Worm (Caenorhabditis elegans) whole organism, L3 larva: ENCODE results near the gene F37A8.2.
A peak's percentile ranks its signal among the peaks of the same experiment; 100 is the strongest.

Experiments
- R02D3.7 ChIP-seq: fragments of 150-350 bp; optimal IDR thresholded peaks from 2 replicates; lab custom pipeline; 2014; ENCODE audit warnings: missing biosample characterization, missing genetic modification characterization
- ZK546.5 ChIP-seq: sonication (generic microtip); optimal IDR thresholded peaks from 2 replicates; lab custom pipeline; 2017; ENCODE audit warnings: missing biosample characterization, missing genetic modification characterization
- aly-2 ChIP-seq: fragments of 150-350 bp; optimal IDR thresholded peaks from 2 replicates; lab custom pipeline; 2014; ENCODE audit warnings: missing biosample characterization, missing genetic modification characterization
- ama-1 ChIP-seq: fragments of 150-350 bp; optimal IDR thresholded peaks from 2 replicates; lab custom pipeline; 2018
- ceh-16 ChIP-seq: sonication (generic microtip); optimal IDR thresholded peaks from 2 replicates; lab custom pipeline; 2017; ENCODE audit warnings: missing biosample characterization, missing genetic modification characterization
- ceh-28 ChIP-seq: fragments of 150-350 bp; optimal IDR thresholded peaks from 2 replicates; lab custom pipeline; 2014; ENCODE audit warnings: missing biosample characterization, missing genetic modification reagents, missing genetic modification characterization
- ceh-82 ChIP-seq: fragments of 150-350 bp; optimal IDR thresholded peaks from 2 replicates; lab custom pipeline; 2014; ENCODE audit warnings: missing biosample characterization, missing genetic modification characterization
- daf-12 ChIP-seq: fragments of 150-350 bp; optimal IDR thresholded peaks from 2 replicates; lab custom pipeline; 2014; ENCODE audit warnings: missing biosample characterization, missing genetic modification reagents, missing genetic modification characterization
- egl-5 ChIP-seq: fragments of 150-350 bp; optimal IDR thresholded peaks from 2 replicates; lab custom pipeline; 2017; ENCODE audit warnings: missing biosample characterization, missing genetic modification reagents, missing genetic modification characterization, inconsistent platforms
- elt-2 ChIP-seq: sonication (generic microtip); optimal IDR thresholded peaks from 2 replicates; lab custom pipeline; 2016; ENCODE audit warnings: missing genetic modification reagents, mild to moderate bottlenecking, missing genetic modification characterization, missing compliant biosample characterization
- elt-3 ChIP-seq, 3 experiments: fragments of 150-350 bp in 1 of 3; sonication (generic microtip) in 2 of 3; optimal IDR thresholded peaks; 2 replicates in 2 of 3; 4 replicates in 1 of 3; lab custom pipeline; 2014 to 2017; ENCODE audit warnings: missing biosample characterization in 3 of 3, missing genetic modification characterization in 3 of 3
- eor-1 ChIP-seq, 2 experiments: fragments of 150-350 bp; optimal IDR thresholded peaks; 2 replicates each; lab custom pipeline; 2014 to 2018; ENCODE audit warnings: missing biosample characterization in 2 of 2, missing genetic modification characterization in 2 of 2
- fkh-10 ChIP-seq: sonication (generic microtip); optimal IDR thresholded peaks from 2 replicates; lab custom pipeline; 2017; ENCODE audit warnings: missing biosample characterization, missing genetic modification reagents, missing genetic modification characterization
- fkh-2 ChIP-seq: fragments of 150-350 bp; optimal IDR thresholded peaks from 2 replicates; lab custom pipeline; 2014; ENCODE audit warnings: missing biosample characterization, missing genetic modification reagents, missing genetic modification characterization
- fos-1 ChIP-seq: fragments of 150-350 bp; optimal IDR thresholded peaks from 2 replicates; lab custom pipeline; 2014; ENCODE audit warnings: missing biosample characterization, missing genetic modification characterization
- hmg-11 ChIP-seq: sonication (generic microtip); optimal IDR thresholded peaks from 2 replicates; lab custom pipeline; 2016; ENCODE audit warnings: missing genetic modification characterization, missing compliant biosample characterization
- jun-1 ChIP-seq: fragments of 150-350 bp; optimal IDR thresholded peaks from 2 replicates; lab custom pipeline; 2014; ENCODE audit warnings: missing biosample characterization, missing genetic modification reagents, missing genetic modification characterization
- lin-15B ChIP-seq: fragments of 150-350 bp; optimal IDR thresholded peaks from 2 replicates; lab custom pipeline; 2014; ENCODE audit warnings: missing biosample characterization, missing genetic modification characterization
- lin-39 ChIP-seq: fragments of 150-350 bp; optimal IDR thresholded peaks from 2 replicates; lab custom pipeline; 2018; ENCODE audit warnings: missing biosample characterization, missing genetic modification reagents, missing genetic modification characterization
- lsy-12 ChIP-seq: sonication (generic microtip); optimal IDR thresholded peaks from 2 replicates; lab custom pipeline; 2016; ENCODE audit warnings: mild to moderate bottlenecking, missing genetic modification characterization, missing compliant biosample characterization
- mdl-1 ChIP-seq: fragments of 150-350 bp; optimal IDR thresholded peaks from 2 replicates; lab custom pipeline; 2014; ENCODE audit warnings: missing biosample characterization, missing genetic modification characterization
- mml-1 ChIP-seq: fragments of 150-350 bp; sonication (generic microtip); optimal IDR thresholded peaks from 3 replicates; lab custom pipeline; 2014; ENCODE audit warnings: missing biosample characterization, missing genetic modification characterization
- nfya-1 ChIP-seq: sonication (generic microtip); optimal IDR thresholded peaks from 2 replicates; lab custom pipeline; 2017; ENCODE audit warnings: missing genetic modification characterization, mild to moderate bottlenecking, missing compliant biosample characterization, antibody characterized with exemption, moderate library complexity; ENCODE audit not compliant: insufficient read depth
- nhr-11 ChIP-seq: fragments of 150-350 bp; optimal IDR thresholded peaks from 2 replicates; lab custom pipeline; 2014; ENCODE audit warnings: missing biosample characterization, missing genetic modification characterization
- nhr-12 ChIP-seq: fragments of 150-350 bp; optimal IDR thresholded peaks from 2 replicates; lab custom pipeline; 2014; ENCODE audit warnings: missing biosample characterization, missing genetic modification characterization
- nhr-23 ChIP-seq: fragments of 150-350 bp; optimal IDR thresholded peaks from 2 replicates; lab custom pipeline; 2014; ENCODE audit warnings: missing biosample characterization, missing genetic modification reagents, missing genetic modification characterization
- nhr-25 ChIP-seq: sonication (generic microtip); optimal IDR thresholded peaks from 2 replicates; lab custom pipeline; 2017; ENCODE audit warnings: missing biosample characterization, missing genetic modification characterization
- nhr-28 ChIP-seq: fragments of 150-350 bp; optimal IDR thresholded peaks from 2 replicates; lab custom pipeline; 2014; ENCODE audit warnings: missing biosample characterization, missing genetic modification characterization
- nhr-43 ChIP-seq: sonication (generic microtip); optimal IDR thresholded peaks from 2 replicates; lab custom pipeline; 2016; ENCODE audit warnings: mild to moderate bottlenecking, missing genetic modification characterization, missing compliant biosample characterization; ENCODE audit not compliant: poor library complexity, severe bottlenecking
- nhr-67 ChIP-seq: fragments of 150-350 bp; optimal IDR thresholded peaks from 2 replicates; lab custom pipeline; 2014; ENCODE audit warnings: missing biosample characterization, missing genetic modification characterization
- nhr-76 ChIP-seq: fragments of 150-350 bp; sonication (generic microtip); optimal IDR thresholded peaks from 5 replicates; lab custom pipeline; 2014; ENCODE audit warnings: missing biosample characterization, missing genetic modification characterization
- nhr-77 ChIP-seq: fragments of 150-350 bp; optimal IDR thresholded peaks from 2 replicates; lab custom pipeline; 2014; ENCODE audit warnings: missing biosample characterization, missing genetic modification characterization
- pha-4 ChIP-seq: fragments of 150-350 bp; optimal IDR thresholded peaks from 2 replicates; lab custom pipeline; 2014; ENCODE audit warnings: missing biosample characterization, missing genetic modification reagents, missing genetic modification characterization
- pqm-1 ChIP-seq: fragments of 150-350 bp; optimal IDR thresholded peaks from 2 replicates; lab custom pipeline; 2017; ENCODE audit warnings: missing biosample characterization, missing genetic modification characterization, inconsistent platforms
- sea-2 ChIP-seq: fragments of 150-350 bp; sonication (generic microtip); optimal IDR thresholded peaks from 4 replicates; lab custom pipeline; 2014; ENCODE audit warnings: missing biosample characterization, missing genetic modification reagents, missing genetic modification characterization
- skn-1 ChIP-seq: fragments of 150-350 bp; optimal IDR thresholded peaks from 2 replicates; lab custom pipeline; 2014; ENCODE audit warnings: missing biosample characterization, missing genetic modification characterization
- snpc-4 ChIP-seq: fragments of 150-350 bp; optimal IDR thresholded peaks from 2 replicates; lab custom pipeline; 2014; ENCODE audit warnings: missing biosample characterization, missing genetic modification characterization
- unc-39 ChIP-seq: sonication (generic microtip); optimal IDR thresholded peaks from 4 replicates; lab custom pipeline; 2017; ENCODE audit warnings: missing biosample characterization, missing genetic modification characterization
- zag-1 ChIP-seq: fragments of 150-350 bp; optimal IDR thresholded peaks from 2 replicates; lab custom pipeline; 2014; ENCODE audit warnings: missing biosample characterization, missing genetic modification characterization
- ztf-11 ChIP-seq: fragments of 150-350 bp; optimal IDR thresholded peaks from 2 replicates; lab custom pipeline; 2014; ENCODE audit warnings: missing biosample characterization, missing genetic modification characterization
- ztf-4 ChIP-seq: fragments of 150-350 bp; optimal IDR thresholded peaks from 2 replicates; lab custom pipeline; 2014; ENCODE audit warnings: missing biosample characterization, missing genetic modification characterization

The F37A8.2 gene

DNA sequence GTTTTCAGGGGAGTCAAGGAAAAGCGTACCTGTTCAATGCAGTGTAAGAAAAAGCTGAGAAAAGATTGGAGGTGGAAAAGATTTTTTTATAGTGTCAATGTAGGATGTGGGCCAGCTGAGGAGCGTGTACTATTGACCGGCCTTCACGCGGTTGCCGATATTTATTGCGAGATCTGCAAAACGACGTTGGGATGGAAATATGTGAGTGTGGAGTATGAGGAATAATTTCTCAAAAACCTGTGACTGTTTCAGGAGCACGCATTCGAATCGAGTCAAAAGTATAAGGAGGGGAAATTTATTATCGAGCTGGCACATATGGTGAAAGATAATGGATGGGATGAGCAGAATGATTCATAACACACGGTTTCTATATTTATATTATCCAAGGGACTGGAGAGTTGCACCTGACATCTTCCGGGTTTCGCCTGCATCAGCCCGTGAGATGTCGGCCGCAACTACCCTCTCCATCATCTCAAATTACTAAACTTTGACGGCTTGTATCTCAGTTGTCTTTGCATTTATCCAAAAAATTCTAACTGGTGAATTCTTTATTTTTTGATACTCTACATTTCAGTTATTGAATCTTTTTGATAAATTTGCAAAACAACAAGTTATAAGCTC lies 25.9 kb upstream of the F37A8.2 start:
- TF ChIP-seq snpc-4 (tag; lab: Kevin White, UChicago) (peak; percentile 72), nhr-11 (no peak), nhr-12 (tag; lab: Kevin White, UChicago) (no peak), pha-4 (tag; lab: Kevin White, UChicago) (no peak), skn-1 (no peak), nhr-67 (no peak), fkh-2 (no peak), zag-1 (no peak), fos-1 (no peak), ama-1 (peak; percentile 69), egl-5 (peak; percentile 8), fkh-10 (GFP tag; lab: Kevin White, UChicago) (no peak), nhr-23 (tag; lab: Kevin White, UChicago) (no peak)

DNA sequence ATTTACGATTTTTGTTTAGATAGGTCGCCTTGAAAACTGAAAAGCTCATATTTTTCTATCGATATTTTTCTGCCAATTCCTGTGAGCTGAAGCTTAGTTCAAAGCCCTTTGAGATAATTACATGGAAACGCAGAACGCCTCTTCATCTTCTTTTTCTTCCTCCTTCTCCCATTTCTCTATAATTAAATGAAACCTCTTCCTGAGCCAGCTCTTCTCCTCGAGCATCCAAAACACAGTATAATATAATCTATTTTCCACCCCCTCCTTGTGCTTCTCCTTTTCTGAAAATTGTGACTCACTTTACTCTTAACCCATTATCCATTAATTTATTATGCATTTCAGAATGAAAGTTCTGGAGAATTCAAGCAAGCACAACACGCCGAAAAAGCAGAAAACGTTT lies 25.0 kb upstream of the F37A8.2 start, which contains the start of gene F37A8.5:
TSS of gene F37A8.5 (plus strand) at position 332 of the 400 bp plus-strand sequence.
- no peak for TF ChIP-seq sea-2 (GFP tag; lab: Kevin White, UChicago)
- TF ChIP-seq eor-1 (tag; optimal IDR thresholded peaks at IDR 0.05; lab: Kevin White, UChicago), result no peak
- TF ChIP-seq pha-4 (tag; lab: Kevin White, UChicago), result no peak
- TF ChIP-seq ama-1, result no peak
- TF ChIP-seq daf-12, result no peak
- no peak for TF ChIP-seq skn-1
- TF ChIP-seq ZK546.5, result no peak
- TF ChIP-seq ztf-11 (tag; lab: Kevin White, UChicago), result no peak
- no peak for TF ChIP-seq mdl-1 (tag; lab: Kevin White, UChicago)
- TF ChIP-seq R02D3.7 (tag; lab: Kevin White, UChicago), result no peak
- no peak for TF ChIP-seq lsy-12 (tag; lab: Kevin White, UChicago)
- TF ChIP-seq nhr-77 (tag; lab: Kevin White, UChicago), result no peak
- TF ChIP-seq aly-2 (tag; lab: Kevin White, UChicago), result no peak
- TF ChIP-seq hmg-11 (tag; lab: Kevin White, UChicago), result no peak
- TF ChIP-seq elt-2 (tag; lab: Kevin White, UChicago), result no peak

DNA sequence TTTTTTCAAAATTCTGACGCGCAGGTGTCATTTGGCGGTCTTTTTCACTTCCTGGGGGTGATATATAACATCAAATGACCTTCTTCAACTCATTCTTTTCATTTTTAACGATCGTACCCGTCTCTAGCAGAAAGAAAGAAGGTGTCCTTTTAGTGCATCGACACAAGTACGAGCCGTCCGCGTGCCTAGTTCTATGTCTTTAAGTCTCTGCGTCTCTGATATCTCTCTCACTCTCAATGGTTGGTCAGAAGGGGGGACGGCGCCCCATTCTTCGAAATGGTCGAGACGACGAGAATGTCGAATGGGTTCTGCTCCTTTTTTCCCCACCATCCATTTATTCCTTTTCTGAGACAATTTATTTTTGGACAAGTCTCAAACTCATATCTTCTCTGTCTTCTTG lies 24.4 kb upstream of the F37A8.2 start:
- TF ChIP-seq fkh-2 (no peak), ama-1 (peak; percentile 65), hmg-11 (tag; lab: Kevin White, UChicago) (peak; percentile 20), zag-1 (no peak), nhr-12 (tag; lab: Kevin White, UChicago) (no peak), unc-39 (tag; lab: Kevin White, UChicago) (no peak), mml-1 (tag; lab: Kevin White, UChicago) (no peak), nfya-1 (tag; lab: Kevin White, UChicago) (peak; percentile 84), lin-15B (tag; lab: Kevin White, UChicago) (peak; percentile 24), ztf-11 (tag; lab: Kevin White, UChicago) (no peak), lin-39 (tag; lab: Kevin White, UChicago) (peak; percentile 44), ceh-82 (tag; lab: Kevin White, UChicago) (no peak), snpc-4 (tag; lab: Kevin White, UChicago) (peak; percentile 17), lsy-12 (tag; lab: Kevin White, UChicago) (no peak), fkh-10 (GFP tag; lab: Kevin White, UChicago) (no peak), daf-12 (no peak), pha-4 (tag; lab: Kevin White, UChicago) (no peak), ceh-28 (tag; lab: Kevin White, UChicago) (no peak), elt-2 (tag; lab: Kevin White, UChicago) (no peak), nhr-76 (no peak), nhr-25 (tag; lab: Kevin White, UChicago) (peak; percentile 8), nhr-28 (tag; lab: Kevin White, UChicago) (no peak), mdl-1 (tag; lab: Kevin White, UChicago) (no peak), jun-1 (tag; lab: Kevin White, UChicago) (no peak), ztf-4 (no peak), R02D3.7 (tag; lab: Kevin White, UChicago) (no peak), elt-3 (tag; optimal IDR thresholded peaks at IDR 0.05; lab: Kevin White, UChicago) (no peak), egl-5 (peak; percentile 74), sea-2 (GFP tag; lab: Kevin White, UChicago) (no peak), pqm-1 (tag; lab: Kevin White, UChicago) (no peak), nhr-23 (tag; lab: Kevin White, UChicago) (no peak), nhr-43 (tag; lab: Kevin White, UChicago) (no peak), eor-1 (tag; optimal IDR thresholded peaks at IDR 0.05; lab: Kevin White, UChicago) (no peak), ceh-16 (tag; lab: Kevin White, UChicago) (no peak)
- TF ChIP-seq, all 47 proteins: peak for 8
